Fruit fly (Drosophila melanogaster): Measurements from ENCODE around the gene Prp40.

The Prp40 gene

dm6 chr2L:3022986-3023385 lies at the start of gene Prp40, which contains the start of gene alpha4GT1:
Prp40 (plus strand) TSS chr2L:3023226.
alpha4GT1 (minus strand) TSS chr2L:3023141.
- peak; percentile 38 for TF ChIP-seq CG17801 (GFP tag; optimal IDR thresholded peaks at IDR 0.05; ENCODE audit: partially characterized antibody)

- TF ChIP-seq CG17801 (GFP tag; optimal IDR thresholded peaks at IDR 0.05; ENCODE audit: partially characterized antibody) = peak; percentile 74
Observed at dm6 chr2L:2976829-2977228, 46.2 kb upstream of the Prp40 start, which contains the start of the genes CG9641 and CG3165. CG9641 (minus strand) TSS chr2L:2976862. CG3165 (plus strand) TSS chr2L:2977122.

dm6 chr2L:2979091-2979490 lies 43.9 kb upstream of the Prp40 start, which contains the start of gene CG9643:
CG9643 (minus strand) TSS chr2L:2979288.
- no peak for TF ChIP-seq CG17801 (GFP tag; optimal IDR thresholded peaks at IDR 0.05; ENCODE audit: partially characterized antibody)

DNA sequence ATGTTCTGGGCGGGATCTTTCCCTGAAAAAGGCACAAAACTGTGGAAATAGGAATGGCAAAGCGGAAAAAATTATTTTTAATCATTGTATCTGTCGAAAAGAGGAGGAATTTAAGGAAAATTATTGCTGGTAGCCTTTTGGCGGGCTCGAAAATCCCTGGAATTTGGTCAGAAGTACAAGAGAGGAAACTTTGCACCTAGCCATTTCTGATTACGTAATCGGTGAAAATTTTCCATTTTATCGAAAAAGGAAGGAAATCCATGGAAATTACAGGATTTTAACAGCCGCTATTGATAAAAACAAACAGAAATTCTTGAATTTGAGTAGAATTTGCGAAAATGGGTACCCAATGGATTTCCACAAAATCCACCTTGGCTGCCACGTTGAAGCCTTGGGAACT lies 36.2 kb upstream of the Prp40 start:
- no peak for TF ChIP-seq CG17801 (GFP tag; optimal IDR thresholded peaks at IDR 0.05; ENCODE audit: partially characterized antibody)

DNA sequence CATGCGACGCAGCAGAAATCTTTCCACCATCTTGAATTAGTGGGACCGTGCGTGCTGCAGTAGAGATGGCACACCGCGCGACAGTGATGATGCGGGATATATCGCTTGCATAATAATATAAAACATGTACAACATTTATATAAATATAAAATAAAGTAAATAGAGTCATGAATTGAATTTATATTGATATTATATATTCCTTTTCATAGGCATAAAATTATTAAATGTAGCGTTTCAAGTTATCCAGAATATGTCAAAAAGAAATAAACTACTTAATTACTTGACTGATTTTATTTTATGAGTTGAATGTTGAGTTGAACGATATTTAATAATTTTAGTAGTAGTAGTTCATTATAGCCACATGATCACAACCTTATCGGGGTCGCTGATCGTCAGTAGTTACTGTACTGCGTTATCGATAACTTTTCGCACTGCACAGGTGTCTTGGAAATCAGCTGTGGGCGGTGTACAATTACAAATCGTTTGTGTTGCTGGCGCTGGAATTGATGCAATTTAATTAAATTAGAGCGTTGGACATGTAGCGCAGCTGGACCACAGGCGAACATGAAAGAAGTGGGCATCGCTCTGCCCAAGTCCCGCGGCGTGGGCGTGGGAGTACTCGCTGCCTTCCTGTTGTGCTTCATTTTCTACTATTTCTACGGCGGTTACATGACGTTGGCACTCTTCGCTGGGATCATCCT lies 35.2 kb upstream of the Prp40 start, which contains the start of the genes Chd1 and Bem46:
Gene Chd1 (minus strand): TSS at position 43 of the 701 bp plus-strand sequence.
Gene Bem46 (plus strand): TSS at position 436 of the 701 bp plus-strand sequence.
- TF ChIP-seq CG17801 (GFP tag; optimal IDR thresholded peaks at IDR 0.05; ENCODE audit: partially characterized antibody) = peak; percentile 79

dm6 chr2L:2992664-2993174 lies 30.3 kb upstream of the Prp40 start, which contains the start of the genes okr and CG3558:
okr (minus strand) TSS chr2L:2992759.
CG3558 (plus strand) TSS chr2L:2992870.
- no peak for TF ChIP-seq CG17801 (GFP tag; optimal IDR thresholded peaks at IDR 0.05; ENCODE audit: partially characterized antibody)

- no peak for TF ChIP-seq CG17801 (GFP tag; optimal IDR thresholded peaks at IDR 0.05; ENCODE audit: partially characterized antibody)
Observed at dm6 chr2L:2993236-2993635, 29.8 kb upstream of the Prp40 start.

dm6 chr2L:2993702-2994101 lies 29.3 kb upstream of the Prp40 start:
- TF ChIP-seq CG17801 (GFP tag; optimal IDR thresholded peaks at IDR 0.05; ENCODE audit: partially characterized antibody) = no peak

DNA sequence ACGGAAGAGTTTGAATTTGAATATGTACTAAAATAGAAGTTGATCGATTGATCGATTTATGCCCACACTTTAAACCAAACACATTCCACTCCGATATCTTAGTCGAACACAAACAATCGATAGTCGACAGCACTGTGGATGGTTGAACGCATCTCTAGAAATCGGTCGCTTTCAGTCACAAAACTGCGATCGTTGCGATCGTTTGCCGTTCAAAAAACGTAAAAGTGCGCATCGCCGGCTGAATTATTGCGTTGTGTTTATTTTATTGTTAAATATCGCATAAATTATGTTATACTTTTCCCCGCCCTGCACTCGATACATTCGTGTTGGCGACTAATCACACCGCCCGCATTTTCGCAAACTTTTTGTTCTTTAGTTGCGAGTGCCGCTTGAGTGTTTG lies 23.9 kb upstream of the Prp40 start, which contains the start of gene Ccdc85:
Gene Ccdc85 (plus strand): TSS at position 174 of the 400 bp plus-strand sequence.
- peak; percentile 15 for TF ChIP-seq CG17801 (GFP tag; optimal IDR thresholded peaks at IDR 0.05; ENCODE audit: partially characterized antibody)

- TF ChIP-seq CG17801 (GFP tag; optimal IDR thresholded peaks at IDR 0.05; ENCODE audit: partially characterized antibody) = no peak
Observed at dm6 chr2L:2999609-3000008, 23.4 kb upstream of the Prp40 start.

DNA sequence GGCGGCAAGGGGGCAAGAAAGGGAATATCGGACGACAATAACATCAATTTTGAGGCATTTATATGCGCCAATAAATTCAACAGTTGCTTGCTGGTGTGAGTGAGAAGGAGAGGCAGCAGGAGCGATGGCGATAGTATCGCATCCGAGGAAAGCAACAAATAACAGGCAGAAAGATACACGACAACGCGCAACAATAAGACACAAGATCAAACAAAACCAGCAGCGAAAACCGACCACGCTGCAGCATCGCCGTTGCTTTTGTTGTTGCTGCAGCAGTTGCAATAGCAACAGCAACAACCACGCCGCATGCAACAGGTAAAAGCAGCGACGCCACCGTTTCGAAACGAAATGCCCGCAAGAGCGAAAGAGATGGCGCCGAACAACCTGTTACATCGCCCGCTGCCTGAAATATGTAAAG lies 22.5 kb upstream of the Prp40 start:
- TF ChIP-seq CG17801 (GFP tag; optimal IDR thresholded peaks at IDR 0.05; ENCODE audit: partially characterized antibody) = no peak

- TF ChIP-seq CG17801 (GFP tag; optimal IDR thresholded peaks at IDR 0.05; ENCODE audit: partially characterized antibody) = no peak
Observed at dm6 chr2L:3001953-3002352, 21.1 kb upstream of the Prp40 start.

dm6 chr2L:3003399-3003798 lies 19.6 kb upstream of the Prp40 start:
- no peak for TF ChIP-seq CG17801 (GFP tag; optimal IDR thresholded peaks at IDR 0.05; ENCODE audit: partially characterized antibody)

dm6 chr2L:3004601-3005000 lies 18.4 kb upstream of the Prp40 start:
- TF ChIP-seq CG17801 (GFP tag; optimal IDR thresholded peaks at IDR 0.05; ENCODE audit: partially characterized antibody) = no peak

DNA sequence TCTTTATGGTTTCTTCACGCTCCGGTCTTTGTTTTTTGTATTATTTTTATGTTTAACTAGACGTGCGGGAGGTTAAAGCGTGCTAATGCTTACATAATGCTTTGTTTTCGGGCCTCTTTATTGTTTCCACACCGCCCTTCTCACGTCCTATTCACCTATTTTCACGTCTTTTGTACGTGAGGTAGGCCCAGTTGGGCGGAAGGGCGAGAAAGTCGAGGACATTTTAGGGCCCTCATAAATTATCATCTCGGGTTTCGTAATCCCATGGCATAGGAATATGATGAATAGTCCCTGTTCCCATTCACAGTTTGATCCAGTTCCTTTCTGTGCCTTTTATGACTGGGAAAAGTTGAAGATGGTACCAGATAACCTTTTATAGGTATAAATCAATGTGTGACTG lies 17.5 kb upstream of the Prp40 start:
- TF ChIP-seq CG17801 (GFP tag; optimal IDR thresholded peaks at IDR 0.05; ENCODE audit: partially characterized antibody) = no peak

DNA sequence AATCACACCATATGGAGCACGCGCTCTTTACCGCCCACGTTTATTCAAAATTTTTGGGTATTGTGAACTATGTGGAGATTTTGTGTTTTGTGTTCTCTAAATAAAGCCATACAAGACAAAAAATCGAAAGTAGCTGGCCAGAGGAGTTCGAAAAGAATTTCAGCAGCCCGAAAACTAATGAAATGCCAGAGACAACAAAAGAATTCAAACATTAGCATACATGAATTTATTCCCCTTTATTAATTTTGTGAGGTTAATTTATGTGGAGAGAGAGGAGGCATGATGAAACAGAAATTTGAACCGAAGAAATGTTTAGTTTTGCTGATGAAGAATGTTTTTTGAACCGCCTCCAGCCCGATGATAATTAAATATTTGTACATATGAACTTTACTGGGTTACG lies 16.8 kb upstream of the Prp40 start:
- no peak for TF ChIP-seq CG17801 (GFP tag; optimal IDR thresholded peaks at IDR 0.05; ENCODE audit: partially characterized antibody)
